Worm (Caenorhabditis elegans) whole organism, L2 larva: ENCODE results near the gene nspc-1.

Experiments used
- C34F6.9 ChIP-seq: fragments of 150-350 bp; optimal IDR thresholded peaks from 2 replicates; lab custom pipeline; 2014; ENCODE audit warnings: missing biosample characterization, missing genetic modification characterization
- F13H6.1 ChIP-seq: sonication (generic microtip); optimal IDR thresholded peaks from 2 replicates; lab custom pipeline; 2016; ENCODE audit warnings: missing genetic modification characterization, missing compliant biosample characterization
- R02D3.7 ChIP-seq: fragments of 150-350 bp; optimal IDR thresholded peaks from 2 replicates; lab custom pipeline; 2014; ENCODE audit warnings: missing biosample characterization, missing genetic modification characterization
- Y55F3AM.14 ChIP-seq: fragments of 200-800 bp; sonication (Bioruptor generic); optimal IDR thresholded peaks from 2 replicates; lab custom pipeline; 2018; ENCODE audit warnings: mild to moderate bottlenecking, missing genetic modification characterization, missing compliant biosample characterization
- aly-2 ChIP-seq: fragments of 150-350 bp; optimal IDR thresholded peaks from 2 replicates; lab custom pipeline; 2014; ENCODE audit warnings: missing biosample characterization, missing genetic modification characterization
- ama-1 ChIP-seq: fragments of 150-350 bp; optimal IDR thresholded peaks from 2 replicates; lab custom pipeline; 2018; ENCODE audit warnings: inconsistent platforms
- ceh-82 ChIP-seq: fragments of 150-350 bp; optimal IDR thresholded peaks from 2 replicates; lab custom pipeline; 2014; ENCODE audit warnings: missing biosample characterization, missing genetic modification characterization
- egl-27 ChIP-seq: sonication (generic microtip); optimal IDR thresholded peaks from 3 replicates; lab custom pipeline; 2017; ENCODE audit warnings: missing biosample characterization, missing genetic modification reagents, missing genetic modification characterization
- elt-3 ChIP-seq: sonication (generic microtip); optimal IDR thresholded peaks from 2 replicates; lab custom pipeline; 2017; ENCODE audit warnings: missing biosample characterization, missing genetic modification characterization
- fos-1 ChIP-seq: fragments of 150-350 bp; optimal IDR thresholded peaks from 2 replicates; lab custom pipeline; 2014; ENCODE audit warnings: missing biosample characterization, missing genetic modification characterization
- gmeb-1 ChIP-seq: fragments of 150-350 bp; optimal IDR thresholded peaks from 2 replicates; lab custom pipeline; 2014; ENCODE audit warnings: missing biosample characterization, missing genetic modification characterization
- lin-11 ChIP-seq: fragments of 150-350 bp; sonication (generic microtip); optimal IDR thresholded peaks from 2 replicates; lab custom pipeline; 2014; ENCODE audit warnings: missing biosample characterization, missing genetic modification characterization, inconsistent platforms, mixed read lengths
- lin-13 ChIP-seq: fragments of 150-350 bp; optimal IDR thresholded peaks from 2 replicates; lab custom pipeline; 2014; ENCODE audit warnings: missing biosample characterization, missing genetic modification reagents, missing genetic modification characterization
- lin-39 ChIP-seq: fragments of 150-350 bp; optimal IDR thresholded peaks from 2 replicates; lab custom pipeline; 2014; ENCODE audit warnings: missing biosample characterization, missing genetic modification reagents, missing genetic modification characterization
- lsy-2 ChIP-seq, 2 experiments: fragments of 150-350 bp in 1 of 2; sonication (generic microtip) in 1 of 2; optimal IDR thresholded peaks; 2 replicates each; lab custom pipeline; 2014 to 2017; ENCODE audit warnings: missing biosample characterization in 2 of 2, missing genetic modification characterization in 2 of 2
- mab-5 ChIP-seq: fragments of 150-350 bp; optimal IDR thresholded peaks from 2 replicates; lab custom pipeline; 2014; ENCODE audit warnings: missing biosample characterization, missing genetic modification characterization
- mbf-1 ChIP-seq: sonication (generic microtip); optimal IDR thresholded peaks from 2 replicates; lab custom pipeline; 2017; ENCODE audit warnings: missing biosample characterization, missing genetic modification characterization
- nhr-11 ChIP-seq: fragments of 150-350 bp; optimal IDR thresholded peaks from 2 replicates; lab custom pipeline; 2014; ENCODE audit warnings: missing biosample characterization, missing genetic modification characterization
- nhr-12 ChIP-seq: fragments of 150-350 bp; optimal IDR thresholded peaks from 2 replicates; lab custom pipeline; 2014; ENCODE audit warnings: missing biosample characterization, missing genetic modification characterization
- nhr-129 ChIP-seq: fragments of 150-350 bp; optimal IDR thresholded peaks from 2 replicates; lab custom pipeline; 2014; ENCODE audit warnings: missing biosample characterization, missing genetic modification characterization
- nhr-21 ChIP-seq: fragments of 150-350 bp; optimal IDR thresholded peaks from 2 replicates; lab custom pipeline; 2014; ENCODE audit warnings: missing biosample characterization, missing genetic modification characterization
- nhr-23 ChIP-seq: fragments of 150-350 bp; optimal IDR thresholded peaks from 2 replicates; lab custom pipeline; 2014; ENCODE audit warnings: missing biosample characterization, missing genetic modification reagents, missing genetic modification characterization
- nhr-237 ChIP-seq: fragments of 150-350 bp; optimal IDR thresholded peaks from 2 replicates; lab custom pipeline; 2014; ENCODE audit warnings: missing biosample characterization, missing genetic modification characterization
- nhr-25 ChIP-seq: fragments of 150-350 bp; sonication (generic microtip); optimal IDR thresholded peaks from 3 replicates; lab custom pipeline; 2014; ENCODE audit warnings: missing biosample characterization, missing genetic modification characterization
- nhr-6 ChIP-seq: fragments of 150-350 bp; optimal IDR thresholded peaks from 2 replicates; lab custom pipeline; 2014; ENCODE audit warnings: missing biosample characterization, missing genetic modification characterization
- sem-4 ChIP-seq: fragments of 150-350 bp; optimal IDR thresholded peaks from 2 replicates; lab custom pipeline; 2014; ENCODE audit warnings: missing biosample characterization, missing genetic modification reagents, missing genetic modification characterization
- skn-1 ChIP-seq: sonication (generic microtip); optimal IDR thresholded peaks from 2 replicates; lab custom pipeline; 2017; ENCODE audit warnings: missing biosample characterization, missing genetic modification characterization
- sma-3 ChIP-seq: sonication (generic microtip); optimal IDR thresholded peaks from 2 replicates; lab custom pipeline; 2016; ENCODE audit warnings: missing genetic modification reagents, missing genetic modification characterization, missing compliant biosample characterization
- sma-9 ChIP-seq, 2 experiments: fragments of 150-350 bp in 1 of 2; sonication (generic microtip) in 1 of 2; optimal IDR thresholded peaks; 2 replicates each; lab custom pipeline; 2014 to 2016; ENCODE audit warnings: missing genetic modification characterization in 2 of 2, mild to moderate bottlenecking in 1 of 2, missing biosample characterization in 1 of 2, missing compliant biosample characterization in 1 of 2, missing genetic modification reagents in 1 of 2, moderate library complexity in 1 of 2
- snpc-4 ChIP-seq: fragments of 150-350 bp; optimal IDR thresholded peaks from 2 replicates; lab custom pipeline; 2014; ENCODE audit warnings: missing biosample characterization, missing genetic modification characterization
- unc-39 ChIP-seq: fragments of 150-350 bp; optimal IDR thresholded peaks from 2 replicates; lab custom pipeline; 2014; ENCODE audit warnings: missing biosample characterization, missing genetic modification characterization
- unc-62 ChIP-seq: fragments of 150-350 bp; optimal IDR thresholded peaks from 2 replicates; lab custom pipeline; 2014; ENCODE audit warnings: missing biosample characterization, missing genetic modification reagents, missing genetic modification characterization
- ztf-1 ChIP-seq: fragments of 200-800 bp; sonication (Bioruptor generic); conservative IDR thresholded peaks from 2 replicates; pipeline ENCODE4 v1.3.6; 2022; ENCODE audit warnings: missing genetic modification characterization, missing compliant biosample characterization
- ztf-11 ChIP-seq: sonication (generic microtip); optimal IDR thresholded peaks from 2 replicates; lab custom pipeline; 2017; ENCODE audit warnings: missing biosample characterization, missing genetic modification characterization
- ztf-4 ChIP-seq: fragments of 150-350 bp; optimal IDR thresholded peaks from 2 replicates; lab custom pipeline; 2014; ENCODE audit warnings: missing biosample characterization, missing genetic modification characterization

nspc-1 gene

ce11 chrX:8520402-8520801, 14.5 kb downstream of the nspc-1 start, which contains the start of gene H03E18.2:
Gene H03E18.2 (minus strand): TSS chrX:8520502.
- no peak for TF ChIP-seq lsy-2 (tag; optimal IDR thresholded peaks at IDR 0.05; lab: Kevin White, UChicago)
- TF ChIP-seq lin-11 (tag; lab: Kevin White, UChicago): no peak
- TF ChIP-seq ama-1 (lab: Kevin White, UChicago): no peak
- TF ChIP-seq F13H6.1 (tag; lab: Kevin White, UChicago): no peak
- TF ChIP-seq fos-1 (tag; lab: Kevin White, UChicago): no peak
- no peak for TF ChIP-seq elt-3 (tag; lab: Kevin White, UChicago)
- TF ChIP-seq ztf-11 (tag; lab: Kevin White, UChicago): no peak
- no peak for TF ChIP-seq ztf-1 (GFP tag; lab: Robert Waterston, UW)
- no peak for TF ChIP-seq mab-5 (tag; lab: Kevin White, UChicago)
- no peak for TF ChIP-seq R02D3.7 (tag; lab: Kevin White, UChicago)
- TF ChIP-seq sma-9 (GFP tag; optimal IDR thresholded peaks at IDR 0.05; lab: Kevin White, UChicago): no peak
- TF ChIP-seq sma-9 (tag; optimal IDR thresholded peaks at IDR 0.05; lab: Kevin White, UChicago): no peak
- no peak for TF ChIP-seq ztf-4
- no peak for TF ChIP-seq unc-62 (GFP tag; lab: Kevin White, UChicago)
- TF ChIP-seq unc-39: no peak
- no peak for TF ChIP-seq ceh-82 (tag; lab: Kevin White, UChicago)

ce11 chrX:8509088-8509487, 25.8 kb downstream of the nspc-1 start:
- TF ChIP-seq C34F6.9 (tag; lab: Kevin White, UChicago): no peak
- TF ChIP-seq nhr-21 (tag; lab: Kevin White, UChicago): peak; percentile 9

DNA sequence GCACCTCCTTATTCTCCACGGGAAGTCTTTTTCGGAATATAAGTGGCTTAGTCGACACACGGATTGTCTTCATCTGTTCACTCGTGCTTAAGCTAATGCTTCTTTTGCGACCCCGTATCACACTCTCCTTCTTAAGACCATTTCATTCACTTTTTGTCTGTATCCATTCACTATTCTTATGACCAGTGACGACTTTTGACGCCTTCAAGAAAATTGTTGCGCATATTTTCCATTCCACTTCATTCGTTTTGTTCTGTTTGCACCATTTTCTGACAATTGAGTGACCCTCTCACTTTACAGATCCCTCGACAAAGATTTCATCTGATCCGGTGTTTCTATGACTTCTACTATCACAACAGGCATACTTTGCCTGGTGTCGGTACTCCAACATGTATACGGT, 27.3 kb downstream of the nspc-1 start, which contains the start of gene H03E18.1:
TSS of gene H03E18.1 (plus strand) at position 301 of the 400 bp plus-strand sequence.
- TF ChIP-seq skn-1 (tag; lab: Kevin White, UChicago) (no peak), lin-11 (tag; lab: Kevin White, UChicago) (no peak), nhr-12 (tag; lab: Kevin White, UChicago) (no peak), nhr-11 (tag; lab: Kevin White, UChicago) (no peak), fos-1 (tag; lab: Kevin White, UChicago) (no peak), egl-27 (tag; lab: Kevin White, UChicago) (no peak), Y55F3AM.14 (no peak), ama-1 (lab: Kevin White, UChicago) (no peak), aly-2 (tag; lab: Kevin White, UChicago) (no peak), ztf-1 (GFP tag; lab: Robert Waterston, UW) (no peak), snpc-4 (tag; lab: Kevin White, UChicago) (no peak), nhr-129 (no peak), lin-13 (GFP tag; lab: Kevin White, UChicago) (no peak), mab-5 (tag; lab: Kevin White, UChicago) (no peak), nhr-6 (no peak), mbf-1 (tag; lab: Kevin White, UChicago) (no peak), lin-39 (tag; lab: Kevin White, UChicago) (no peak), ztf-4 (no peak)

- no peak for TF ChIP-seq aly-2 (tag; lab: Kevin White, UChicago)
- no peak for TF ChIP-seq sem-4 (tag; lab: Kevin White, UChicago)
- TF ChIP-seq nhr-25: no peak
- no peak for TF ChIP-seq lin-13 (GFP tag; lab: Kevin White, UChicago)
- no peak for TF ChIP-seq ama-1 (lab: Kevin White, UChicago)
- no peak for TF ChIP-seq mbf-1 (tag; lab: Kevin White, UChicago)
- TF ChIP-seq unc-62 (GFP tag; lab: Kevin White, UChicago): no peak
- no peak for TF ChIP-seq sma-3 (GFP tag; lab: Kevin White, UChicago)
- no peak for TF ChIP-seq gmeb-1 (tag; lab: Kevin White, UChicago)
- TF ChIP-seq nhr-23 (tag; lab: Kevin White, UChicago): no peak
- TF ChIP-seq skn-1 (tag; lab: Kevin White, UChicago): no peak
- no peak for TF ChIP-seq lsy-2 (tag; optimal IDR thresholded peaks at IDR 0.05; lab: Kevin White, UChicago)
- TF ChIP-seq nhr-237 (tag; lab: Kevin White, UChicago): no peak
- no peak for TF ChIP-seq elt-3 (tag; lab: Kevin White, UChicago)
- TF ChIP-seq, all 48 proteins: peak for 0
Measured at ce11 chrX:8507053-8507452, 27.9 kb downstream of the nspc-1 start.
